Worm (Caenorhabditis elegans): ENCODE results near the gene T22G5.1.
A peak's percentile ranks its signal among the peaks of the same experiment; 100 is the strongest.

DNA sequence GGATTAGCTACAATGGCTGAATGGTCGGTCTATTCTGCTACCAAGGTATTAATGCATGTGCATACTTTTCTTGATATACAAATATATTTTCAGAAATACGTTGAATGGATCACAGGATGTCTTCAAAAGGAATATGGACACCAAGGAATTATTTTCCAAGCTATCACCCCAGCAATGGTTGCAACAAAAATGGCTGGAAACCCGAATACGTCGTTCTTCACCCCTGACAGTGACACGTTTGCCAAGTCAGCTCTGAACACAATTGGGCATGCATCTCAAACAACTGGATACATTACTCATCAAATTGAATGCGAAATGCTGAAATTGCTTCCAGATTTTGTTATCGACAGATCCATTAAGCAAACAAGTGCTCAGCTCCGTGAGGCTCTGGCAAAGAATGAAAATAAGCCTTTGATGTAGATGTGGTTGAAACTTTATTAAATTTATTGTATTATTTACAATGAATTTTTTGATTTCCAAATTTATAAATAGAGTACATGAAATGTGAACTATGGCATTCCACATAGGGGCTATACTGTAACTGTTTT is 31.0 kb downstream of the T22G5.1 start:
- TF ChIP-seq daf-12 (tag; optimal IDR thresholded peaks at IDR 0.05) = no peak
- peak; percentile 89 for TF ChIP-seq nhr-77 (tag; optimal IDR thresholded peaks at IDR 0.05)
- no peak for TF ChIP-seq ces-1 (GFP tag; optimal IDR thresholded peaks at IDR 0.05)
- peak; percentile 4 for TF ChIP-seq hlh-30 (tag; optimal IDR thresholded peaks at IDR 0.05; ENCODE audit: insufficient read depth)

Measured in whole organism, L4 larva.